Worm (Caenorhabditis elegans) whole organism, late embryonic: ENCODE data around the gene ZK177.2.
"Not testable (repeated sequence)": the region's sequence is repeated elsewhere in the genome, so short reads cannot be mapped to it uniquely, and the experiment has no call there.

ENCODE experiments used
- C38D4.7 ChIP-seq: fragments of 200-800 bp; sonication (Bioruptor generic); optimal IDR thresholded peaks from 2 replicates; lab custom pipeline; 2018; ENCODE audit warnings: mild to moderate bottlenecking, missing genetic modification characterization, moderate library complexity, missing compliant biosample characterization
- F13H6.1 ChIP-seq: sonication (generic microtip); optimal IDR thresholded peaks from 2 replicates; lab custom pipeline; 2016; ENCODE audit warnings: missing genetic modification characterization, missing compliant biosample characterization
- Y22D7AL.16 ChIP-seq: sonication (generic microtip); optimal IDR thresholded peaks from 2 replicates; lab custom pipeline; 2016; ENCODE audit warnings: missing genetic modification characterization, missing compliant biosample characterization
- ahr-1 ChIP-seq: sonication (generic microtip); optimal IDR thresholded peaks from 2 replicates; lab custom pipeline; 2016; ENCODE audit warnings: missing genetic modification characterization, missing compliant biosample characterization
- ama-1 ChIP-seq: fragments of 150-350 bp; optimal IDR thresholded peaks from 2 replicates; lab custom pipeline; 2014
- ceh-14 ChIP-seq: sonication (generic microtip); optimal IDR thresholded peaks from 2 replicates; lab custom pipeline; 2016; ENCODE audit warnings: missing genotype, missing genetic modification characterization, missing compliant biosample characterization
- ceh-22 ChIP-seq: sonication (generic microtip); optimal IDR thresholded peaks from 2 replicates; lab custom pipeline; 2017; ENCODE audit warnings: missing biosample characterization, missing genetic modification characterization
- ceh-24 ChIP-seq: sonication (generic microtip); optimal IDR thresholded peaks from 2 replicates; lab custom pipeline; 2016; ENCODE audit warnings: mild to moderate bottlenecking, missing genetic modification characterization, missing compliant biosample characterization
- ceh-30 ChIP-seq: fragments of 150-350 bp; optimal IDR thresholded peaks from 2 replicates; lab custom pipeline; 2014; ENCODE audit warnings: missing biosample characterization, missing genetic modification characterization
- ceh-34 ChIP-seq: sonication (generic microtip); optimal IDR thresholded peaks from 2 replicates; lab custom pipeline; 2016; ENCODE audit warnings: mild to moderate bottlenecking, missing genetic modification characterization, missing compliant biosample characterization
- ceh-45 ChIP-seq: fragments of 200-800 bp; sonication (Bioruptor generic); IDR thresholded peaks from 2 replicates; pipeline ENCODE4 v1.3.6; 2022; ENCODE audit warnings: missing genetic modification reagents, missing genetic modification characterization, missing compliant biosample characterization
- ceh-48 ChIP-seq: sonication (generic microtip); optimal IDR thresholded peaks from 2 replicates; lab custom pipeline; 2016; ENCODE audit warnings: missing genetic modification characterization, inconsistent platforms, missing compliant biosample characterization
- dmd-4 ChIP-seq: sonication (generic microtip); optimal IDR thresholded peaks from 2 replicates; lab custom pipeline; 2016; ENCODE audit warnings: borderline replicate concordance, missing genetic modification characterization, missing compliant biosample characterization
- elt-4 ChIP-seq: sonication (generic microtip); optimal IDR thresholded peaks from 2 replicates; lab custom pipeline; 2016; ENCODE audit warnings: missing genetic modification characterization, missing compliant biosample characterization
- ets-4 ChIP-seq: sonication (generic microtip); optimal IDR thresholded peaks from 2 replicates; lab custom pipeline; 2016; ENCODE audit warnings: missing genetic modification characterization, missing compliant biosample characterization
- fkh-6 ChIP-seq: sonication (generic microtip); optimal IDR thresholded peaks from 2 replicates; lab custom pipeline; 2016; ENCODE audit warnings: missing genetic modification characterization, missing compliant biosample characterization
- gmeb-2 ChIP-seq: sonication (generic microtip); optimal IDR thresholded peaks from 2 replicates; lab custom pipeline; 2016; ENCODE audit warnings: missing genetic modification characterization, inconsistent platforms, missing compliant biosample characterization
- hlh-13 ChIP-seq: fragments of 200-800 bp; sonication (Bioruptor generic); optimal IDR thresholded peaks from 2 replicates; lab custom pipeline; 2018; ENCODE audit warnings: mild to moderate bottlenecking, missing genetic modification characterization, missing compliant biosample characterization
- hlh-15 ChIP-seq: sonication (generic microtip); optimal IDR thresholded peaks from 2 replicates; lab custom pipeline; 2016; ENCODE audit warnings: missing genetic modification characterization, missing compliant biosample characterization
- hlh-6 ChIP-seq: sonication (generic microtip); optimal IDR thresholded peaks from 2 replicates; lab custom pipeline; 2016; ENCODE audit warnings: missing genotype, missing genetic modification characterization, missing compliant biosample characterization
- hlh-8 ChIP-seq: sonication (generic microtip); optimal IDR thresholded peaks from 2 replicates; lab custom pipeline; 2016; ENCODE audit warnings: missing genotype, missing genetic modification characterization, missing compliant biosample characterization
- lim-6 ChIP-seq: sonication (generic microtip); optimal IDR thresholded peaks from 2 replicates; lab custom pipeline; 2016; ENCODE audit warnings: missing genetic modification characterization, missing compliant biosample characterization
- madf-2 ChIP-seq: sonication (generic microtip); optimal IDR thresholded peaks from 2 replicates; lab custom pipeline; 2017; ENCODE audit warnings: missing genetic modification characterization, missing compliant biosample characterization
- odd-2 ChIP-seq: sonication (generic microtip); optimal IDR thresholded peaks from 2 replicates; lab custom pipeline; 2017; ENCODE audit warnings: antibody characterized with exemption, mild to moderate bottlenecking, missing genetic modification characterization, missing compliant biosample characterization
- pag-3 ChIP-seq: sonication (generic microtip); optimal IDR thresholded peaks from 2 replicates; lab custom pipeline; 2016; ENCODE audit warnings: missing compliant biosample characterization, missing genetic modification characterization, borderline replicate concordance
- pha-2 ChIP-seq: sonication (generic microtip); optimal IDR thresholded peaks from 2 replicates; lab custom pipeline; 2017; ENCODE audit warnings: mild to moderate bottlenecking, missing genetic modification characterization, missing compliant biosample characterization
- pqm-1 ChIP-seq: sonication (generic microtip); optimal IDR thresholded peaks from 2 replicates; lab custom pipeline; 2016; ENCODE audit warnings: missing genetic modification characterization, missing compliant biosample characterization
- sox-4 ChIP-seq: sonication (generic microtip); optimal IDR thresholded peaks from 2 replicates; lab custom pipeline; 2017; ENCODE audit warnings: mild to moderate bottlenecking, missing genetic modification characterization, inconsistent platforms, missing compliant biosample characterization
- syd-9 ChIP-seq: sonication (generic microtip); optimal IDR thresholded peaks from 2 replicates; lab custom pipeline; 2016; ENCODE audit warnings: mild to moderate bottlenecking, missing genetic modification characterization, moderate library complexity, missing compliant biosample characterization
- tbx-2 ChIP-seq: sonication (generic microtip); optimal IDR thresholded peaks from 2 replicates; lab custom pipeline; 2016; ENCODE audit warnings: missing genetic modification characterization, missing compliant biosample characterization
- tbx-7 ChIP-seq: sonication (generic microtip); optimal IDR thresholded peaks from 2 replicates; lab custom pipeline; 2016; ENCODE audit warnings: missing genotype, missing genetic modification characterization, missing compliant biosample characterization
- ttx-3 ChIP-seq: sonication (generic microtip); optimal IDR thresholded peaks from 2 replicates; lab custom pipeline; 2016; ENCODE audit warnings: missing genetic modification reagents, missing genetic modification characterization, missing compliant biosample characterization
- unc-3 ChIP-seq, 2 experiments: fragments of 200-800 bp in 1 of 2; sonication (Bioruptor generic) in 1 of 2; sonication (generic microtip) in 1 of 2; conservative IDR thresholded peaks in 1 of 2; optimal IDR thresholded peaks in 1 of 2; 2 replicates each; pipeline versions ENCODE4 v1.3.6 to Lab custom; 2016 to 2022; ENCODE audit warnings: missing compliant biosample characterization in 2 of 2, missing genetic modification characterization in 2 of 2, missing genetic modification reagents in 1 of 2
- unc-55 ChIP-seq: sonication (generic microtip); optimal IDR thresholded peaks from 2 replicates; lab custom pipeline; 2017; ENCODE audit warnings: missing biosample characterization, missing genetic modification reagents, missing genetic modification characterization
- unc-86 ChIP-seq: sonication (generic microtip); optimal IDR thresholded peaks from 2 replicates; lab custom pipeline; 2016; ENCODE audit warnings: missing genetic modification characterization, missing compliant biosample characterization
- ztf-16 ChIP-seq: sonication (generic microtip); optimal IDR thresholded peaks from 2 replicates; lab custom pipeline; 2017; ENCODE audit warnings: missing genetic modification characterization, missing compliant biosample characterization

Gene ZK177.2

DNA sequence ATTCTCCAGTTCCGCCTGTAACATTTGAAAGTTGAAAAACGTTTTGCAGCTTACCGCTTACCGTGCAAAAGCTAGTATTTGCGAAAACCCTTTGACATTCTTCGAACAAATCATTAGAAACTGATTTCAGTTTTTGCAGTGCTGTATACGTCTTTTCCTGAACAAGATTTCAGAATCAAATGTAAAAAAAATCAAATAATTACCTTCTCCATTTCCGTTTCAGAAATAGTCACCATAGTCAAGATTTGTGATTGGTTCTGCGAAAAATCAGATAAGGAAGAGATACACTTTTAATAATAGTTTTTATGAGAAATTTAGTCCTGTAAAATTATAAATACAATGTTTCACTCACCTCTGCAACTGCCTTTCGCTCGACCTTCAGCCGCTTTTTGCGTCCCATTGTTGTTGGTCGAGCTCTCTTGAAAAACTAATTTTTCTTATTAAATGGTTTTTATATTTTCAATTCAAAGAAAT, 12.9 kb downstream of the ZK177.2 start, which contains the start of gene C17C3.9:
TSS of gene C17C3.9 (minus strand) at position 424 of the 474 bp plus-strand sequence.
- TF ChIP-seq dmd-4 (no peak), ceh-24 (no peak), hlh-8 (tag; lab: Kevin White, UChicago) (no peak), ceh-30 (tag; lab: Kevin White, UChicago) (no peak), ttx-3 (tag; lab: Kevin White, UChicago) (no peak), tbx-2 (tag; lab: Kevin White, UChicago) (no peak), ceh-14 (tag; lab: Kevin White, UChicago) (no peak), ztf-16 (tag; lab: Kevin White, UChicago) (no peak), sox-4 (no peak), ets-4 (tag; lab: Kevin White, UChicago) (no peak), gmeb-2 (tag; lab: Kevin White, UChicago) (no peak), odd-2 (tag; lab: Kevin White, UChicago) (no peak), fkh-6 (no peak), Y22D7AL.16 (tag; lab: Kevin White, UChicago) (no peak), lim-6 (tag; lab: Kevin White, UChicago) (no peak), unc-55 (GFP tag; lab: Kevin White, UChicago) (no peak), C38D4.7 (GFP tag; lab: Kevin White, UChicago) (no peak), pqm-1 (tag; lab: Kevin White, UChicago) (no peak), pha-2 (tag; lab: Kevin White, UChicago) (no peak), hlh-6 (tag; lab: Kevin White, UChicago) (no peak)

DNA sequence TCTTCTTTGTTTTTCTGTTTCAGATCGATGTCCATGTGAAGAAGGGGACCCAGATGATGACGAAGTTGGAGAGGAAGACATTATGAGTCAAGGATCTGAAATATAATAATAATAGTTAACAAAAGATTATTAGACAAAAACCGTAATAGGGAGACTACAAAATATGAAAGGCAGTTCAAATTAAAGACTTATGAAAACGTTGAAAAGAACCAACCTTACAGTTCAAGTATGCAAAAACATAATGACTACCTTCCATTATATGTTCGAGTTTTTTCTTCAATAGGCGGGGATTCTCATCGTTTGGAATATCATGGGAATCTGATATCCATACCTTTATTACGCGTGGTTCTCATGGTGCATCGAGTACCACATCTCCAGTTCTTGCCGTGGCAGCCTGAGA, 14.6 kb downstream of the ZK177.2 start, which contains the start of gene hlh-26:
TSS of gene hlh-26 (minus strand) at position 101 of the 400 bp plus-strand sequence.
- TF ChIP-seq hlh-15 (tag; lab: Kevin White, UChicago) (no peak), ceh-30 (tag; lab: Kevin White, UChicago) (no peak), C38D4.7 (GFP tag; lab: Kevin White, UChicago) (no peak), pag-3 (tag; lab: Kevin White, UChicago) (no peak), elt-4 (no peak), ceh-22 (tag; lab: Kevin White, UChicago) (no peak), ceh-34 (no peak), sox-4 (no peak), syd-9 (tag; lab: Kevin White, UChicago) (no peak), ahr-1 (tag; lab: Kevin White, UChicago) (no peak), unc-3 (GFP tag; conservative IDR thresholded peaks at IDR 0.05; lab: Robert Waterston, UW) (no peak), unc-3 (tag; optimal IDR thresholded peaks at IDR 0.05; lab: Kevin White, UChicago) (no peak), unc-86 (no peak)

DNA sequence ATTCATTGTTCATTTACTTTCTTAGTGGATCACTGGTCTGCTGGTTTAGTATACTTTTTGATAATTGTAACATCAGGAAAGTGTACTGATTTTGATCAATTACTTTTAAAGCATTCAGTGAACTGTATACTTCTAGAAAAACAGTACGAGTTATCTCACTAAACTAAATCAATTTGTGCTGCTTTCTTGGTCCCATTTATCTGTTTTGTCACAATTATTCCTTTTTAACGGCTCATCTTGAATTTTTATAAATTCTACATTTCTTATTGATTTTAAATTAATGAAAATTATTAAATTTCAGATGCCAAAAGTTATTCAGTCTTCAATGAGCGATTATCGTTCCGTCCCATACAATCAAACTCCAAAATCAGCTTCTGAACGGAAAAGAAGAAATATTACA, 15.9 kb downstream of the ZK177.2 start, which contains the start of gene hlh-25:
TSS of gene hlh-25 (plus strand) at position 301 of the 400 bp plus-strand sequence.
- not testable (repeated sequence) for TF ChIP-seq lim-6 (tag; lab: Kevin White, UChicago); ttx-3 (tag; lab: Kevin White, UChicago); hlh-13 (GFP tag; lab: Kevin White, UChicago)
- TF ChIP-seq, all 69 proteins: peak for 0; not testable (repeated sequence) for 69

DNA sequence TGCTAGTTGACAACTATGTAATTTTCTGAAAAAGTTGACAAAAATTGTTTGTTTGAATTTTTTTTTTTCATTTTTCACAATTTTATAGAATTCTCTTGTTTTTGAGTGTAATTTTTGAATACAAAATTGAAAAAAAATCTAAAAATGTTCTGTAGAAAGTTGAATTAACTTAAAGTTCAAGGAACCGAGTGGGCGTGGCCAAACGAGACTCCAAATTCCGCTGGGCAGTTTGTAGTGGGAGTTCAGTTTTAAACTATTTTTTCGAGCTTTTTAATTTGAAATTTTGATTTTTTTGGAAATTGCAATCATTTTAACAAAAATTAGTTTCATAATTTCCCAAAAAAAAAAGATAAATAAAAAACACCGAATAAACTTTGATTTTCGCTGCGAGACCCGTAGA, 18.1 kb downstream of the ZK177.2 start:
- TF ChIP-seq ama-1 (no peak), ceh-48 (no peak), hlh-13 (GFP tag; lab: Kevin White, UChicago) (no peak), unc-86 (no peak), tbx-7 (tag; lab: Kevin White, UChicago) (no peak), F13H6.1 (tag; lab: Kevin White, UChicago) (no peak), Y22D7AL.16 (tag; lab: Kevin White, UChicago) (no peak)
- TF ChIP-seq, all 69 proteins: peak for 0

DNA sequence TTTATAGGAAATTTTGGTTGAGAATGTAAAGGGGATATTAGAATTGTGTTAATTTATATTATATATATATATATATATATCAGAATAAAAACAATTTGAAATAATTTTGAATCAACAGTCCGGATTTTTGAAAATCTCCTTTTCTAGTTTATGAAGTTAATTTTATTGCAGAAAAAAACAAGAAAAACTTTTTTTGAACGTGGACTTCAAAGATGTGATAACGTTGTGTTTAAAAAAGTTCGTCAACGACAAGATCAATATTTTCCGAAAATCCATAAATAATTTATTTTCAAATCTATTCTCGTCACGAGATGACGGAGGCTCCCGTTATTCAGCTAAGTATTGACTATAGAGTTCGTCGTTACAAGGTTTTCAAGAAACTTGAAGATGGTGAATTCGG, 18.5 kb downstream of the ZK177.2 start, which contains the start of gene C17C3.11:
TSS of gene C17C3.11 (plus strand) at position 301 of the 400 bp plus-strand sequence.
- TF ChIP-seq ceh-45 (GFP tag; lab: Robert Waterston, UW), result no peak
- TF ChIP-seq madf-2 (tag; lab: Kevin White, UChicago), result no peak
